Worm (Caenorhabditis elegans) whole organism, L2 larva: ENCODE results near the gene F35B3.7.

Experiments
- C34F6.9 ChIP-seq: fragments of 150-350 bp; optimal IDR thresholded peaks from 2 replicates; lab custom pipeline; 2014; ENCODE audit warnings: missing biosample characterization, missing genetic modification characterization
- F13H6.1 ChIP-seq: sonication (generic microtip); optimal IDR thresholded peaks from 2 replicates; lab custom pipeline; 2016; ENCODE audit warnings: missing genetic modification characterization, missing compliant biosample characterization
- R02D3.7 ChIP-seq: fragments of 150-350 bp; optimal IDR thresholded peaks from 2 replicates; lab custom pipeline; 2014; ENCODE audit warnings: missing biosample characterization, missing genetic modification characterization
- aly-2 ChIP-seq: fragments of 150-350 bp; optimal IDR thresholded peaks from 2 replicates; lab custom pipeline; 2014; ENCODE audit warnings: missing biosample characterization, missing genetic modification characterization
- ama-1 ChIP-seq: fragments of 150-350 bp; optimal IDR thresholded peaks from 2 replicates; lab custom pipeline; 2018; ENCODE audit warnings: inconsistent platforms
- blmp-1 ChIP-seq: sonication (generic microtip); optimal IDR thresholded peaks from 2 replicates; lab custom pipeline; 2017; ENCODE audit warnings: missing genetic modification characterization, mild to moderate bottlenecking, missing compliant biosample characterization, antibody characterized with exemption, moderate library complexity; ENCODE audit not compliant: insufficient read depth
- ceh-16 ChIP-seq: fragments of 150-350 bp; optimal IDR thresholded peaks from 2 replicates; lab custom pipeline; 2014; ENCODE audit warnings: missing biosample characterization, missing genetic modification characterization
- ceh-82 ChIP-seq: fragments of 150-350 bp; optimal IDR thresholded peaks from 2 replicates; lab custom pipeline; 2014; ENCODE audit warnings: missing biosample characterization, missing genetic modification characterization
- crh-2 ChIP-seq: sonication (generic microtip); optimal IDR thresholded peaks from 2 replicates; lab custom pipeline; 2017; ENCODE audit warnings: missing biosample characterization, missing genetic modification characterization
- dmd-4 ChIP-seq: sonication (generic microtip); optimal IDR thresholded peaks from 2 replicates; lab custom pipeline; 2017; ENCODE audit warnings: missing biosample characterization, missing genetic modification characterization
- gmeb-1 ChIP-seq: fragments of 150-350 bp; optimal IDR thresholded peaks from 2 replicates; lab custom pipeline; 2014; ENCODE audit warnings: missing biosample characterization, missing genetic modification characterization
- lin-11 ChIP-seq: fragments of 150-350 bp; sonication (generic microtip); optimal IDR thresholded peaks from 2 replicates; lab custom pipeline; 2014; ENCODE audit warnings: missing biosample characterization, missing genetic modification characterization, inconsistent platforms, mixed read lengths
- lin-13 ChIP-seq: fragments of 150-350 bp; optimal IDR thresholded peaks from 2 replicates; lab custom pipeline; 2014; ENCODE audit warnings: missing biosample characterization, missing genetic modification reagents, missing genetic modification characterization
- lsy-2 ChIP-seq, 2 experiments: fragments of 150-350 bp in 1 of 2; sonication (generic microtip) in 1 of 2; optimal IDR thresholded peaks; 2 replicates each; lab custom pipeline; 2014 to 2017; ENCODE audit warnings: missing biosample characterization in 2 of 2, missing genetic modification characterization in 2 of 2
- mab-5 ChIP-seq: fragments of 150-350 bp; optimal IDR thresholded peaks from 2 replicates; lab custom pipeline; 2014; ENCODE audit warnings: missing biosample characterization, missing genetic modification characterization
- mbf-1 ChIP-seq: sonication (generic microtip); optimal IDR thresholded peaks from 2 replicates; lab custom pipeline; 2017; ENCODE audit warnings: missing biosample characterization, missing genetic modification characterization
- mdl-1 ChIP-seq, 2 experiments: fragments of 150-350 bp in 1 of 2; sonication (generic microtip) in 1 of 2; optimal IDR thresholded peaks; 2 replicates each; lab custom pipeline; 2017; ENCODE audit warnings: missing biosample characterization in 2 of 2, missing genetic modification characterization in 2 of 2
- nhr-10 ChIP-seq: sonication (generic microtip); optimal IDR thresholded peaks from 2 replicates; lab custom pipeline; 2017; ENCODE audit warnings: missing biosample characterization, missing genetic modification characterization
- nhr-129 ChIP-seq: fragments of 150-350 bp; optimal IDR thresholded peaks from 2 replicates; lab custom pipeline; 2014; ENCODE audit warnings: missing biosample characterization, missing genetic modification characterization
- nhr-23 ChIP-seq: fragments of 150-350 bp; optimal IDR thresholded peaks from 2 replicates; lab custom pipeline; 2014; ENCODE audit warnings: missing biosample characterization, missing genetic modification reagents, missing genetic modification characterization
- nhr-6 ChIP-seq: fragments of 150-350 bp; optimal IDR thresholded peaks from 2 replicates; lab custom pipeline; 2014; ENCODE audit warnings: missing biosample characterization, missing genetic modification characterization
- nhr-77 ChIP-seq: fragments of 150-350 bp; optimal IDR thresholded peaks from 2 replicates; lab custom pipeline; 2014; ENCODE audit warnings: missing biosample characterization, missing genetic modification characterization
- sem-4 ChIP-seq: fragments of 150-350 bp; optimal IDR thresholded peaks from 2 replicates; lab custom pipeline; 2014; ENCODE audit warnings: missing biosample characterization, missing genetic modification reagents, missing genetic modification characterization
- skn-1 ChIP-seq: sonication (generic microtip); optimal IDR thresholded peaks from 2 replicates; lab custom pipeline; 2017; ENCODE audit warnings: missing biosample characterization, missing genetic modification characterization
- sma-9 ChIP-seq, 2 experiments: fragments of 150-350 bp in 1 of 2; sonication (generic microtip) in 1 of 2; optimal IDR thresholded peaks; 2 replicates each; lab custom pipeline; 2014 to 2016; ENCODE audit warnings: missing genetic modification characterization in 2 of 2, mild to moderate bottlenecking in 1 of 2, missing biosample characterization in 1 of 2, missing compliant biosample characterization in 1 of 2, missing genetic modification reagents in 1 of 2, moderate library complexity in 1 of 2
- unc-39 ChIP-seq: fragments of 150-350 bp; optimal IDR thresholded peaks from 2 replicates; lab custom pipeline; 2014; ENCODE audit warnings: missing biosample characterization, missing genetic modification characterization
- unc-55 ChIP-seq: fragments of 150-350 bp; sonication (generic microtip); optimal IDR thresholded peaks from 3 replicates; lab custom pipeline; 2014; ENCODE audit warnings: missing biosample characterization, missing genetic modification reagents, missing genetic modification characterization
- zag-1 ChIP-seq: fragments of 150-350 bp; optimal IDR thresholded peaks from 2 replicates; lab custom pipeline; 2014; ENCODE audit warnings: missing biosample characterization, missing genetic modification characterization
- ztf-1 ChIP-seq: fragments of 200-800 bp; sonication (Bioruptor generic); conservative IDR thresholded peaks from 2 replicates; pipeline ENCODE4 v1.3.6; 2022; ENCODE audit warnings: missing genetic modification characterization, missing compliant biosample characterization

F35B3.7 gene

DNA sequence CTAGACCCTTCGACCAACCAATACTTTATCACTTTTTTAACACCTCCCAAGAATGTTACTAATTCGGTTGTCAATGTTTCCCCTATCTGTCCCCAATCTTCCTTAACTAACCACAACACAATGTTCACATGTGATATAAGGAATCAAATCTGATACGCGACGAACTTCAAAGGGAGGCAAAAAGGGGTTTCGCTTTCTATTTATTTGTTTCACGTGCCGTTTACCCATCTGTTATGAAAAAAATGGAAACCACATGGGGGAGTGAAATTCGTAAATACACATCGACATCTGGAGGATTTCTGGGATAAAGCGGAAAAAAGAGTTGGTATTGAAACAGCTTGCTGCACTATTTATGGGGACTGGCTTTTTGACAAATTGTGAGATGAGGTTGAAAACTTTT is 19.3 kb upstream of the F35B3.7 start (continued):
- TF ChIP-seq mdl-1 (tag; optimal IDR thresholded peaks at IDR 0.05; lab: Kevin White, UChicago) (no peak), nhr-10 (tag; lab: Kevin White, UChicago) (no peak), nhr-6 (tag; lab: Kevin White, UChicago) (no peak), dmd-4 (tag; lab: Kevin White, UChicago) (no peak), zag-1 (no peak), ceh-82 (tag; lab: Kevin White, UChicago) (no peak), unc-39 (tag; lab: Kevin White, UChicago) (no peak), nhr-129 (tag; lab: Kevin White, UChicago) (peak; percentile 54), lin-13 (GFP tag; lab: Kevin White, UChicago) (no peak)

- TF ChIP-seq C34F6.9 (tag; lab: Kevin White, UChicago) = no peak
- no peak for TF ChIP-seq lsy-2 (tag; optimal IDR thresholded peaks at IDR 0.05; lab: Kevin White, UChicago)
- TF ChIP-seq mab-5 (tag; lab: Kevin White, UChicago) = no peak
- TF ChIP-seq ztf-1 (GFP tag; lab: Robert Waterston, UW) = no peak
- TF ChIP-seq lin-13 (GFP tag; lab: Kevin White, UChicago) = no peak
- no peak for TF ChIP-seq F13H6.1 (tag; lab: Kevin White, UChicago)
- no peak for TF ChIP-seq mdl-1 (tag; optimal IDR thresholded peaks at IDR 0.05; lab: Kevin White, UChicago)
- no peak for TF ChIP-seq ceh-16 (tag; lab: Kevin White, UChicago)
- no peak for TF ChIP-seq mbf-1
- TF ChIP-seq sem-4 (tag; lab: Kevin White, UChicago) = no peak
These were observed 16.9 kb upstream of the F35B3.7 start for ce11 chrX:17059760-17060159.

ce11 chrX:17058340-17058739 is 15.5 kb upstream of the F35B3.7 start:
- TF ChIP-seq nhr-129 (tag; lab: Kevin White, UChicago) = peak; percentile 59
- peak; percentile 33 for TF ChIP-seq sma-9 (GFP tag; optimal IDR thresholded peaks at IDR 0.05; lab: Kevin White, UChicago)
- no peak for TF ChIP-seq sma-9 (tag; optimal IDR thresholded peaks at IDR 0.05; lab: Kevin White, UChicago)
- TF ChIP-seq ama-1 (lab: Kevin White, UChicago) = peak; percentile 79
- peak; percentile 14 for TF ChIP-seq blmp-1
- no peak for TF ChIP-seq ceh-16 (tag; lab: Kevin White, UChicago)
- no peak for TF ChIP-seq nhr-23 (tag; lab: Kevin White, UChicago)
- TF ChIP-seq R02D3.7 (tag; lab: Kevin White, UChicago) = no peak
- TF ChIP-seq skn-1 (tag; lab: Kevin White, UChicago) = no peak
- no peak for TF ChIP-seq lin-11 (tag; lab: Kevin White, UChicago)

DNA sequence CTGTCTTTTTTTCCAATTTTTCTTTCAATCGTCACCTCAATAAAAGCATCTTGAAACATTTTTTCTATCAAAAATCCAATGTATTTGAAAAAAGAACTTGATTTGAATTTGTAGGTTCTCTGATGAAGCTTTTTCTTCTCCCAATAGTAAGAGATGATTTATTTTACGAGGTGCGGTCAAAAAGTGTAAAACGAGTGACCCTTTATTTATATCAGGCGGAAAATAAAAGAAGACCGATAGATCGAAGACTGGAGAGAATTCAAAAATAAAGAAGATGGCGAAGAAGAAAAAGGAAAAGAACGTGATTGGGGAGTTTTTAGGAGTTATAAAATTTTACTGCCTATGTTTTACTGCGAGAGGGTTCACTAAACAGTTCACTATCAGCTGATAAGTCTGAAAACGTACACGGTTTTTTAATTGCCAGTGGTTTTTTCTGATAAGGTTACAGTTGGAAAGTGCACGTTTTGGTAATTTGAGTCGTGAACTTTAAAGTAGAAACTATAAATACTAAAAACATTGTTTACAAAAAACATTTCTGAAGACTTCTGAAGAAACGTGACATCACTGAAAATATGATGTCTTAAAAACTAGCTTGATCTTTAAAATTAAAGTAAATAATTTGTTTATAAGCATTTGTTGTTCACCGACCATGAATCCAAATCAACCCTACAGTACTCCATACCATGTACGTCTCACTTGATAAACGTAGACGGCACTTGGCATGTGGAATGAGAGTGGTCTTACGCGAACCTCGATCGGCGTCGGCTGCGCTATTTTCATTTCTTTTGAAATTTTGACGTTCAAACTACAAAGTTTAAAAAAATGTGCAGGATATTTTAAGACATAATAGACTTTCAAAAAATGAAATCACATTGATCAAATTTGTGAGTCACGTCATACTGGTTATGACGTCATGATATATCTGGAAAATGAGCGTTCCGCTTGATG is 13.2 kb upstream of the F35B3.7 start:
- TF ChIP-seq unc-55 (no peak), blmp-1 (no peak), gmeb-1 (tag; lab: Kevin White, UChicago) (no peak), lsy-2 (tag; optimal IDR thresholded peaks at IDR 0.05; lab: Kevin White, UChicago) (no peak), nhr-23 (tag; lab: Kevin White, UChicago) (no peak), C34F6.9 (tag; lab: Kevin White, UChicago) (peak; percentile 30), nhr-77 (no peak), sem-4 (tag; lab: Kevin White, UChicago) (peak; percentile 11), ama-1 (lab: Kevin White, UChicago) (peak; percentile 25), nhr-6 (tag; lab: Kevin White, UChicago) (peak; percentile 24), crh-2 (no peak), aly-2 (tag; lab: Kevin White, UChicago) (no peak), zag-1 (no peak)

DNA sequence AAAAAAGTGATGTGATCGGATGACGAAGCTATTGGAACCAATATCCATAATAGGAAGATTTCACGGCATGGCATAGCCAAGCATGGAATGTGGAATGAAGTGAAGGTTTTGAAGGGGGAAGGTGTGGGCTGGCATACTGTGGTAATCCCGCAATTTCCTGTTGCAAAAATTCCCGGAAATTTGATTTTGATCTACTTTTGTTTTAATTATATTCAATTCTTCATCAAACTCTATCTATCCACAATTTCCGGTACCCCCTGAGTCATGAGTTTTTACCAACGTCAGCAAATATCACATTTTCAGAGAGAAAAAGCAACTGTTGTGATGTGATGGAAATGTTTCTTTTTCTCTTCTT is 12.6 kb upstream of the F35B3.7 start, which contains the start of gene gcy-11:
gcy-11 (minus strand) TSS at position 101 of the 355 bp plus-strand sequence.
- TF ChIP-seq mbf-1 = no peak
- no peak for TF ChIP-seq ceh-16 (tag; lab: Kevin White, UChicago)
- TF ChIP-seq lin-13 (GFP tag; lab: Kevin White, UChicago) = no peak
- TF ChIP-seq nhr-129 (tag; lab: Kevin White, UChicago) = peak; percentile 3
- TF ChIP-seq sma-9 (GFP tag; optimal IDR thresholded peaks at IDR 0.05; lab: Kevin White, UChicago) = peak; percentile 20
- no peak for TF ChIP-seq sma-9 (tag; optimal IDR thresholded peaks at IDR 0.05; lab: Kevin White, UChicago)
